Fruit fly (Drosophila melanogaster) whole organism, embryonic: ENCODE data around the gene nmo.

ENCODE experiments used
- Atf3 ChIP-seq: fragments of 200-800 bp; sonication (Bioruptor generic); optimal IDR thresholded peaks from 3 replicates; lab custom pipeline; 2016; ENCODE audit warnings: missing biosample characterization, missing genetic modification characterization
- CG10431 ChIP-seq: fragments of 200-800 bp; sonication (Bioruptor generic); optimal IDR thresholded peaks from 3 replicates; lab custom pipeline; 2018; ENCODE audit warnings: missing biosample characterization, mild to moderate bottlenecking, missing genetic modification characterization
- CG11247 ChIP-seq: fragments of 200-800 bp; sonication (Bioruptor generic); IDR thresholded peaks from 2 replicates; pipeline ENCODE4 v1.3.6; 2022; ENCODE audit warnings: missing biosample characterization, missing genetic modification characterization
- CG11696 ChIP-seq: fragments of 200-800 bp; sonication (Bioruptor generic); IDR thresholded peaks from 2 replicates; pipeline ENCODE4 v1.3.6; 2022; ENCODE audit warnings: missing biosample characterization, missing genetic modification characterization
- CG12236 ChIP-seq: fragments of 200-800 bp; sonication (Bioruptor generic); optimal IDR thresholded peaks from 2 replicates; lab custom pipeline; 2016; ENCODE audit warnings: missing biosample characterization, missing genetic modification characterization
- CG12391 ChIP-seq: fragments of 200-800 bp; sonication (Bioruptor generic); optimal IDR thresholded peaks from 3 replicates; lab custom pipeline; 2018; ENCODE audit warnings: missing biosample characterization, mild to moderate bottlenecking, missing genetic modification characterization, moderate library complexity
- CG12659 ChIP-seq: fragments of 200-800 bp; sonication (Bioruptor generic); optimal IDR thresholded peaks from 3 replicates; lab custom pipeline; 2017; ENCODE audit warnings: mild to moderate bottlenecking, missing biosample characterization, missing genetic modification reagents, missing genetic modification characterization
- CG12744 ChIP-seq: fragments of 200-800 bp; sonication (Bioruptor generic); optimal IDR thresholded peaks from 2 replicates; lab custom pipeline; 2016; ENCODE audit warnings: missing biosample characterization, missing genetic modification characterization
- CG13123 ChIP-seq: fragments of 200-800 bp; sonication (Bioruptor generic); optimal IDR thresholded peaks from 2 replicates; lab custom pipeline; 2016; ENCODE audit warnings: missing biosample characterization, missing genetic modification characterization
- CG13287 ChIP-seq: fragments of 200-800 bp; sonication (Bioruptor generic); IDR thresholded peaks from 2 replicates; pipeline ENCODE4 v1.3.6; 2022; ENCODE audit warnings: missing biosample characterization, missing genetic modification characterization; ENCODE audit not compliant: partially characterized antibody
- CG13624 ChIP-seq: fragments of 200-800 bp; sonication (Bioruptor generic); optimal IDR thresholded peaks from 2 replicates; lab custom pipeline; 2016; ENCODE audit warnings: missing biosample characterization, missing genetic modification characterization
- CG14965 ChIP-seq: fragments of 200-800 bp; sonication (Bioruptor generic); optimal IDR thresholded peaks from 2 replicates; lab custom pipeline; 2016; ENCODE audit warnings: missing biosample characterization, missing genetic modification characterization, borderline replicate concordance
- CG16779 ChIP-seq: fragments of 200-800 bp; sonication (Bioruptor generic); IDR thresholded peaks from 2 replicates; pipeline ENCODE4 v1.3.6; 2022; ENCODE audit warnings: missing biosample characterization, missing genetic modification characterization
- CG17328 ChIP-seq: fragments of 200-800 bp; sonication (Bioruptor generic); IDR thresholded peaks from 2 replicates; pipeline ENCODE4 v1.3.6; 2022; ENCODE audit warnings: missing biosample characterization, missing genetic modification characterization
- CG18011 ChIP-seq: fragments of 200-800 bp; sonication (Bioruptor generic); optimal IDR thresholded peaks from 2 replicates; lab custom pipeline; 2017; ENCODE audit warnings: missing biosample characterization, missing genetic modification characterization, mild to moderate bottlenecking, moderate library complexity, missing genotype
- CG18262 ChIP-seq: fragments of 200-800 bp; optimal IDR thresholded peaks from 3 replicates; lab custom pipeline; 2019; ENCODE audit warnings: missing biosample characterization, mild to moderate bottlenecking, missing genetic modification characterization, moderate library complexity
- CG1832 ChIP-seq: fragments of 200-800 bp; sonication (Bioruptor generic); optimal IDR thresholded peaks from 2 replicates; lab custom pipeline; 2017; ENCODE audit warnings: missing biosample characterization, mild to moderate bottlenecking, missing genetic modification characterization, inconsistent platforms
- CG2875 ChIP-seq: fragments of 200-800 bp; sonication (Bioruptor generic); optimal IDR thresholded peaks from 2 replicates; lab custom pipeline; 2017; ENCODE audit warnings: missing biosample characterization, mild to moderate bottlenecking, missing genetic modification characterization, missing genetic modification reagents
- CG3281 ChIP-seq: fragments of 200-800 bp; sonication (Bioruptor generic); optimal IDR thresholded peaks from 3 replicates; lab custom pipeline; 2017; ENCODE audit warnings: missing biosample characterization, mild to moderate bottlenecking, missing genetic modification characterization
- CG34224 ChIP-seq: fragments of 200-800 bp; sonication (Bioruptor generic); IDR thresholded peaks from 3 replicates; pipeline ENCODE4 v1.3.6; 2022; ENCODE audit warnings: missing biosample characterization, missing genetic modification characterization; ENCODE audit not compliant: partially characterized antibody
- CG7556 ChIP-seq: fragments of 200-800 bp; sonication (Bioruptor generic); optimal IDR thresholded peaks from 2 replicates; lab custom pipeline; 2017; ENCODE audit warnings: missing biosample characterization, mild to moderate bottlenecking, missing genetic modification characterization
- CG7745 ChIP-seq: fragments of 200-800 bp; sonication (Bioruptor generic); optimal IDR thresholded peaks from 2 replicates; lab custom pipeline; 2018; ENCODE audit warnings: missing biosample characterization, mild to moderate bottlenecking, missing genetic modification characterization, moderate library complexity
- CG7839 ChIP-seq: fragments of 200-800 bp; sonication (Bioruptor generic); optimal IDR thresholded peaks from 3 replicates; lab custom pipeline; 2018; ENCODE audit warnings: missing biosample characterization, mild to moderate bottlenecking, missing genetic modification characterization, moderate library complexity
- CG8924 ChIP-seq: fragments of 200-800 bp; optimal IDR thresholded peaks from 3 replicates; lab custom pipeline; 2019; ENCODE audit warnings: missing biosample characterization, mild to moderate bottlenecking, missing genetic modification characterization, moderate library complexity
- CG9817 ChIP-seq: fragments of 200-800 bp; sonication (Bioruptor generic); optimal IDR thresholded peaks from 2 replicates; lab custom pipeline; 2018; ENCODE audit warnings: missing biosample characterization, mild to moderate bottlenecking, missing genetic modification characterization, moderate library complexity
- Camta ChIP-seq: fragments of 200-800 bp; sonication (Bioruptor generic); optimal IDR thresholded peaks from 2 replicates; lab custom pipeline; 2016; ENCODE audit warnings: missing biosample characterization, missing genetic modification characterization
- Gug ChIP-seq: fragments of 200-800 bp; sonication (Bioruptor generic); IDR thresholded peaks from 4 replicates; pipeline ENCODE4 v1.3.6; 2022; ENCODE audit warnings: missing biosample characterization, missing genetic modification characterization
- MTF-1 ChIP-seq: fragments of 200-800 bp; sonication (Bioruptor generic); optimal IDR thresholded peaks from 2 replicates; lab custom pipeline; 2018; ENCODE audit warnings: missing biosample characterization, mild to moderate bottlenecking, missing genetic modification characterization, borderline replicate concordance
- Mes4 ChIP-seq: fragments of 200-800 bp; sonication (Bioruptor generic); optimal IDR thresholded peaks from 2 replicates; lab custom pipeline; 2016; ENCODE audit warnings: missing biosample characterization, missing genetic modification characterization
- NK7.1 ChIP-seq: fragments of 200-800 bp; sonication (Bioruptor generic); optimal IDR thresholded peaks from 3 replicates; lab custom pipeline; 2016; ENCODE audit warnings: missing biosample characterization, missing genetic modification characterization
- Neu2 ChIP-seq: fragments of 200-800 bp; sonication (Bioruptor generic); optimal IDR thresholded peaks from 3 replicates; lab custom pipeline; 2016; ENCODE audit warnings: missing biosample characterization, missing genetic modification characterization, borderline replicate concordance
- Opbp ChIP-seq: fragments of 200-800 bp; sonication (Bioruptor generic); IDR thresholded peaks from 3 replicates; pipeline ENCODE4 v1.3.6; 2022; ENCODE audit warnings: missing biosample characterization, missing genetic modification characterization; ENCODE audit not compliant: partially characterized antibody
- Sox100B ChIP-seq: fragments of 200-800 bp; sonication (Bioruptor generic); optimal IDR thresholded peaks from 3 replicates; lab custom pipeline; 2018; ENCODE audit warnings: missing biosample characterization, mild to moderate bottlenecking, missing genetic modification characterization
- chm ChIP-seq: fragments of 200-800 bp; sonication (Bioruptor generic); IDR thresholded peaks from 2 replicates; pipeline ENCODE4 v1.3.6; 2022; ENCODE audit warnings: missing biosample characterization, missing genetic modification characterization
- crp ChIP-seq, 2 experiments: fragments of 200-800 bp; sonication (Bioruptor generic); optimal IDR thresholded peaks; 2 replicates in 1 of 2; 3 replicates in 1 of 2; lab custom pipeline; 2017; ENCODE audit warnings: missing biosample characterization in 2 of 2, missing genetic modification characterization in 2 of 2, mild to moderate bottlenecking in 1 of 2, moderate library complexity in 1 of 2
- fd102C ChIP-seq: fragments of 200-800 bp; sonication (Bioruptor generic); optimal IDR thresholded peaks from 2 replicates; lab custom pipeline; 2018; ENCODE audit warnings: missing biosample characterization, mild to moderate bottlenecking, missing genetic modification characterization, moderate library complexity
- fd96Cb ChIP-seq: fragments of 200-800 bp; sonication (Bioruptor generic); optimal IDR thresholded peaks from 2 replicates; lab custom pipeline; 2018; ENCODE audit warnings: missing biosample characterization, mild to moderate bottlenecking, missing genetic modification characterization, moderate library complexity
- gcm ChIP-seq: fragments of 200-800 bp; sonication (Bioruptor generic); optimal IDR thresholded peaks from 2 replicates; lab custom pipeline; 2019; ENCODE audit warnings: missing biosample characterization, mild to moderate bottlenecking, missing genetic modification characterization, moderate library complexity
- gem ChIP-seq: fragments of 200-800 bp; sonication (Bioruptor generic); optimal IDR thresholded peaks from 2 replicates; lab custom pipeline; 2019; ENCODE audit warnings: missing biosample characterization, mild to moderate bottlenecking, missing genetic modification characterization, moderate library complexity
- grn ChIP-seq: fragments of 200-800 bp; sonication (Bioruptor generic); optimal IDR thresholded peaks from 3 replicates; lab custom pipeline; 2017; ENCODE audit warnings: missing biosample characterization, missing genetic modification characterization
- ham ChIP-seq: fragments of 200-800 bp; sonication (Bioruptor generic); IDR thresholded peaks from 2 replicates; pipeline ENCODE4 v1.3.6; 2022; ENCODE audit warnings: missing biosample characterization, missing genetic modification characterization
- her ChIP-seq: fragments of 200-800 bp; sonication (Bioruptor generic); optimal IDR thresholded peaks from 2 replicates; lab custom pipeline; 2016; ENCODE audit warnings: missing biosample characterization, missing genetic modification characterization
- klu ChIP-seq: fragments of 200-800 bp; sonication (Bioruptor generic); IDR thresholded peaks from 2 replicates; pipeline ENCODE4 v1.3.6; 2022; ENCODE audit warnings: missing biosample characterization, missing genetic modification characterization
- nerfin-1 ChIP-seq: fragments of 200-800 bp; sonication (Bioruptor generic); optimal IDR thresholded peaks from 3 replicates; lab custom pipeline; 2019; ENCODE audit warnings: missing biosample characterization, mild to moderate bottlenecking, missing genetic modification characterization, moderate library complexity
- phol ChIP-seq: fragments of 200-800 bp; sonication (Bioruptor generic); optimal IDR thresholded peaks from 3 replicates; lab custom pipeline; 2018; ENCODE audit warnings: missing biosample characterization, mild to moderate bottlenecking, missing genetic modification characterization, moderate library complexity
- prd ChIP-seq, 3 experiments: fragments of >200 bp in 2 of 3; fragments of 200-800 bp in 1 of 3; sonication (Bioruptor generic) in 1 of 3; optimal IDR thresholded peaks in 2 of 3; IDR thresholded peaks in 1 of 3; 2 replicates in 2 of 3; 3 replicates in 1 of 3; pipeline versions ENCODE4 v1.3.6 to Lab custom; 2017 to 2022; ENCODE audit warnings: missing biosample characterization in 1 of 3, missing genetic modification characterization in 1 of 3
- tna ChIP-seq: fragments of 200-800 bp; sonication (Bioruptor generic); IDR thresholded peaks from 2 replicates; pipeline ENCODE4 v1.3.6; 2022; ENCODE audit warnings: missing biosample characterization, missing genetic modification characterization; ENCODE audit not compliant: partially characterized antibody
- trem ChIP-seq: fragments of 200-800 bp; optimal IDR thresholded peaks from 3 replicates; lab custom pipeline; 2019; ENCODE audit warnings: missing biosample characterization, mild to moderate bottlenecking, missing genetic modification characterization, moderate library complexity

nmo gene

dm6 chr3L:7974671-7975281 is 4.1 kb upstream of the nmo start, which contains the start of gene CG8042:
Gene CG8042 (minus strand): TSS chr3L:7974991.
- TF ChIP-seq MTF-1 (GFP tag; lab: Kevin White, UChicago) = no peak
- peak; percentile 27 for TF ChIP-seq CG12391 (tag; lab: Kevin White, UChicago)
- no peak for TF ChIP-seq prd (optimal IDR thresholded peaks at IDR 0.05; lab: Kevin White, UChicago)
- no peak for TF ChIP-seq prd (GFP tag; IDR thresholded peaks at IDR 0.05; lab: Robert Waterston, UW)
- TF ChIP-seq CG13624 (GFP tag; lab: Kevin White, UChicago) = no peak
- no peak for TF ChIP-seq Mes4 (GFP tag; lab: Kevin White, UChicago)
- no peak for TF ChIP-seq CG13123 (GFP tag; lab: Kevin White, UChicago)
- TF ChIP-seq her = no peak
- TF ChIP-seq CG2875 (GFP tag; lab: Kevin White, UChicago) = no peak
- TF ChIP-seq ham (GFP tag; lab: Robert Waterston, UW) = no peak
- no peak for TF ChIP-seq CG17328 (GFP tag; lab: Robert Waterston, UW)
- no peak for TF ChIP-seq fd102C (GFP tag; lab: Kevin White, UChicago)
- no peak for TF ChIP-seq Atf3 (GFP tag; lab: Kevin White, UChicago)
- no peak for TF ChIP-seq Gug
- TF ChIP-seq grn (GFP tag; lab: Kevin White, UChicago) = no peak
- TF ChIP-seq Camta (GFP tag; lab: Kevin White, UChicago) = no peak
- TF ChIP-seq CG3281 (GFP tag; lab: Kevin White, UChicago) = no peak
- TF ChIP-seq CG8924 (tag; lab: Kevin White, UChicago) = no peak
- no peak for TF ChIP-seq CG7839 (tag; lab: Kevin White, UChicago)
- peak; percentile 32; the same call in 1 of the 3 replicates for TF ChIP-seq Opbp (GFP tag; lab: Robert Waterston, UW)
- peak; percentile 74 for TF ChIP-seq CG34224 (GFP tag; lab: Robert Waterston, UW)
- peak; percentile 48 for TF ChIP-seq trem (tag; lab: Kevin White, UChicago)
- TF ChIP-seq gem (tag; lab: Kevin White, UChicago) = no peak
- no peak for TF ChIP-seq CG18262 (tag; lab: Kevin White, UChicago)
- TF ChIP-seq Neu2 (GFP tag; lab: Kevin White, UChicago) = no peak
- no peak for TF ChIP-seq klu (GFP tag; lab: Robert Waterston, UW)
- TF ChIP-seq CG12744 (GFP tag; lab: Kevin White, UChicago) = no peak
- TF ChIP-seq nerfin-1 (tag; lab: Kevin White, UChicago) = no peak
- TF ChIP-seq CG10431 (GFP tag; lab: Kevin White, UChicago) = no peak
- TF ChIP-seq CG11247 (GFP tag; lab: Robert Waterston, UW) = no peak
- TF ChIP-seq chm = no peak
- TF ChIP-seq Sox100B (GFP tag; lab: Kevin White, UChicago) = no peak
- peak in 1 of 2 experiments; percentile 76 for TF ChIP-seq crp (GFP tag; optimal IDR thresholded peaks at IDR 0.05; lab: Kevin White, UChicago)
- peak; percentile 37; the same call in 1 of the 2 replicates for TF ChIP-seq tna
- no peak for TF ChIP-seq CG14965 (GFP tag; lab: Kevin White, UChicago)
- no peak for TF ChIP-seq CG18011
- no peak for TF ChIP-seq CG12236
- peak; percentile 53 for TF ChIP-seq phol (tag; lab: Kevin White, UChicago)
- no peak for TF ChIP-seq CG16779 (GFP tag; lab: Robert Waterston, UW)
- TF ChIP-seq fd96Cb (tag; lab: Kevin White, UChicago) = no peak
- no peak for TF ChIP-seq CG12659 (GFP tag; lab: Kevin White, UChicago)
- TF ChIP-seq CG13287 = peak; percentile 82
- TF ChIP-seq CG1832 (GFP tag; lab: Kevin White, UChicago) = no peak
- TF ChIP-seq CG7556 (GFP tag; lab: Kevin White, UChicago) = no peak
- no peak for TF ChIP-seq CG7745
- TF ChIP-seq NK7.1 (GFP tag; lab: Kevin White, UChicago) = no peak
- no peak for TF ChIP-seq CG9817
- no peak for TF ChIP-seq gcm
- no peak for TF ChIP-seq CG11696 (GFP tag; lab: Robert Waterston, UW)
